Worm (Caenorhabditis elegans) whole organism, L4 larva: ENCODE measurements around the gene cky-1.

ENCODE experiments used
- F10B5.3 ChIP-seq: sonication (generic microtip); optimal IDR thresholded peaks from 2 replicates; lab custom pipeline; 2016; ENCODE audit warnings: mild to moderate bottlenecking, missing genetic modification characterization, missing compliant biosample characterization
- F44E2.7 ChIP-seq: fragments of 200-800 bp; sonication (Bioruptor generic); IDR thresholded peaks from 2 replicates; pipeline ENCODE4 v2.1.2; 2022; ENCODE audit warnings: missing genetic modification characterization, missing compliant biosample characterization
- T20F7.1 ChIP-seq: fragments of 200-800 bp; sonication (Bioruptor generic); optimal IDR thresholded peaks from 2 replicates; lab custom pipeline; 2018; ENCODE audit warnings: mild to moderate bottlenecking, missing genetic modification characterization, missing compliant biosample characterization
- Y5F2A.4 ChIP-seq: fragments of 200-800 bp; sonication (Bioruptor generic); optimal IDR thresholded peaks from 2 replicates; lab custom pipeline; 2018; ENCODE audit warnings: mild to moderate bottlenecking, missing genetic modification characterization, missing compliant biosample characterization
- aha-1 ChIP-seq: fragments of 150-350 bp; peaks from one replicate; lab custom pipeline; 2014; ENCODE audit warnings: missing biosample characterization, missing genetic modification characterization
- aly-2 ChIP-seq: sonication (generic microtip); optimal IDR thresholded peaks from 2 replicates; lab custom pipeline; 2018; ENCODE audit warnings: missing biosample characterization, missing genetic modification characterization
- attf-4 ChIP-seq: sonication (generic microtip); optimal IDR thresholded peaks from 3 replicates; lab custom pipeline; 2017; ENCODE audit warnings: missing biosample characterization, missing genetic modification characterization
- ces-1 ChIP-seq: fragments of 150-350 bp; sonication (generic microtip); optimal IDR thresholded peaks from 4 replicates; lab custom pipeline; 2014; ENCODE audit warnings: missing biosample characterization, missing genetic modification reagents, missing genetic modification characterization
- ctbp-1 ChIP-seq: fragments of 200-800 bp; sonication (Bioruptor generic); IDR thresholded peaks from 2 replicates; pipeline ENCODE4 v1.3.6; 2022; ENCODE audit warnings: missing genetic modification reagents, missing genetic modification characterization, missing compliant biosample characterization
- daf-12 ChIP-seq: fragments of 150-350 bp; optimal IDR thresholded peaks from 2 replicates; lab custom pipeline; 2014; ENCODE audit warnings: missing biosample characterization, missing genetic modification reagents, missing genetic modification characterization
- daf-16 ChIP-seq, 3 experiments: sonication (generic microtip); optimal IDR thresholded peaks; 2 replicates each; lab custom pipeline; 2016 to 2017; ENCODE audit warnings: missing genetic modification characterization in 3 of 3, missing genetic modification reagents in 3 of 3, mild to moderate bottlenecking in 2 of 3, missing compliant biosample characterization in 2 of 3, missing biosample characterization in 1 of 3, moderate library complexity in 1 of 3
- egl-43 ChIP-seq: fragments of 200-800 bp; sonication (Bioruptor generic); IDR thresholded peaks from 2 replicates; pipeline ENCODE4 v1.3.6; 2022; ENCODE audit warnings: missing genetic modification reagents, missing genetic modification characterization, missing compliant biosample characterization
- hif-1 ChIP-seq, 2 experiments: sonication (generic microtip); optimal IDR thresholded peaks; 2 replicates each; lab custom pipeline; 2016 to 2017; ENCODE audit warnings: missing compliant biosample characterization in 2 of 2, missing genetic modification characterization in 2 of 2, missing genetic modification reagents in 2 of 2, missing genotype in 2 of 2, mild to moderate bottlenecking in 1 of 2
- hlh-30 ChIP-seq: sonication (generic microtip); optimal IDR thresholded peaks from 2 replicates; lab custom pipeline; 2017; ENCODE audit warnings: antibody characterized with exemption, mild to moderate bottlenecking, missing genetic modification characterization, missing compliant biosample characterization; ENCODE audit not compliant: insufficient read depth
- hmg-1.1 ChIP-seq: fragments of 200-800 bp; sonication (Bioruptor generic); IDR thresholded peaks from 2 replicates; pipeline ENCODE4 v1.3.6; 2022; ENCODE audit warnings: missing genetic modification reagents, missing genetic modification characterization, missing compliant biosample characterization
- jun-1 ChIP-seq: fragments of 150-350 bp; optimal IDR thresholded peaks from 2 replicates; lab custom pipeline; 2014; ENCODE audit warnings: missing biosample characterization, missing genetic modification reagents, missing genetic modification characterization
- lin-38 ChIP-seq: fragments of 200-800 bp; sonication (Bioruptor generic); IDR thresholded peaks from 2 replicates; pipeline ENCODE4 v1.3.6; 2022; ENCODE audit warnings: missing genetic modification reagents, missing genetic modification characterization, missing compliant biosample characterization
- lir-3 ChIP-seq: sonication (generic microtip); optimal IDR thresholded peaks from 2 replicates; lab custom pipeline; 2016; ENCODE audit warnings: mild to moderate bottlenecking, missing genetic modification characterization, missing compliant biosample characterization
- lsy-2 ChIP-seq, 2 experiments: fragments of 150-350 bp in 1 of 2; sonication (generic microtip) in 1 of 2; optimal IDR thresholded peaks; 2 replicates each; lab custom pipeline; 2014 to 2017; ENCODE audit warnings: missing biosample characterization in 2 of 2, missing genetic modification characterization in 2 of 2
- madf-5 ChIP-seq, 2 experiments: fragments of 200-800 bp; sonication (Bioruptor generic); IDR thresholded peaks; 2 replicates each; pipeline ENCODE4 v1.3.6; 2022; ENCODE audit warnings: missing compliant biosample characterization in 2 of 2, missing genetic modification characterization in 2 of 2
- mdt-29 ChIP-seq: fragments of 200-800 bp; sonication (Bioruptor generic); IDR thresholded peaks from 2 replicates; pipeline ENCODE4 v1.3.6; 2022; ENCODE audit warnings: missing genetic modification reagents, missing genetic modification characterization, missing compliant biosample characterization
- mep-1 ChIP-seq: fragments of 150-350 bp; sonication (generic microtip); optimal IDR thresholded peaks from 3 replicates; lab custom pipeline; 2014; ENCODE audit warnings: missing biosample characterization, missing genetic modification characterization
- mxl-2 ChIP-seq: fragments of 200-800 bp; sonication (Bioruptor generic); conservative IDR thresholded peaks from 2 replicates; pipeline ENCODE4 v1.3.6; 2022; ENCODE audit warnings: missing genetic modification reagents, missing genetic modification characterization, missing compliant biosample characterization
- mxl-3 ChIP-seq: fragments of 200-800 bp; sonication (Bioruptor generic); optimal IDR thresholded peaks from 2 replicates; lab custom pipeline; 2018; ENCODE audit warnings: mild to moderate bottlenecking, missing genetic modification characterization, missing compliant biosample characterization
- nhr-11 ChIP-seq: fragments of 150-350 bp; optimal IDR thresholded peaks from 2 replicates; lab custom pipeline; 2014; ENCODE audit warnings: missing biosample characterization, missing genetic modification characterization
- nhr-111 ChIP-seq: fragments of 200-800 bp; sonication (Bioruptor generic); optimal IDR thresholded peaks from 2 replicates; lab custom pipeline; 2018; ENCODE audit warnings: mild to moderate bottlenecking, missing genetic modification characterization, missing compliant biosample characterization
- nhr-28 ChIP-seq: fragments of 150-350 bp; optimal IDR thresholded peaks from 2 replicates; lab custom pipeline; 2014; ENCODE audit warnings: missing biosample characterization, missing genetic modification characterization
- nhr-41 ChIP-seq: fragments of 200-800 bp; sonication (Bioruptor generic); IDR thresholded peaks from 2 replicates; pipeline ENCODE4 v1.3.6; 2022; ENCODE audit warnings: missing genetic modification reagents, missing genetic modification characterization, missing compliant biosample characterization
- nhr-6 ChIP-seq: fragments of 150-350 bp; optimal IDR thresholded peaks from 2 replicates; lab custom pipeline; 2014; ENCODE audit warnings: missing biosample characterization, missing genetic modification characterization
- nhr-76 ChIP-seq: fragments of 150-350 bp; optimal IDR thresholded peaks from 2 replicates; lab custom pipeline; 2014; ENCODE audit warnings: missing biosample characterization, missing genetic modification characterization
- nhr-77 ChIP-seq: fragments of 150-350 bp; optimal IDR thresholded peaks from 2 replicates; lab custom pipeline; 2014; ENCODE audit warnings: missing biosample characterization, missing genetic modification characterization
- pha-4 ChIP-seq, 2 experiments: fragments of 150-350 bp in 1 of 2; fragments of 200-800 bp in 1 of 2; sonication (Bioruptor generic) in 1 of 2; IDR thresholded peaks in 1 of 2; optimal IDR thresholded peaks in 1 of 2; 2 replicates each; pipeline versions ENCODE4 v1.3.6 to Lab custom; 2014 to 2022; ENCODE audit warnings: missing genetic modification characterization in 2 of 2, missing genetic modification reagents in 2 of 2, missing biosample characterization in 1 of 2, missing compliant biosample characterization in 1 of 2
- rbr-2 ChIP-seq: sonication (generic microtip); optimal IDR thresholded peaks from 2 replicates; lab custom pipeline; 2016; ENCODE audit warnings: missing genotype, missing genetic modification characterization, missing compliant biosample characterization
- skn-1 ChIP-seq: fragments of 150-350 bp; optimal IDR thresholded peaks from 2 replicates; lab custom pipeline; 2014; ENCODE audit warnings: missing biosample characterization, missing genetic modification characterization
- snpc-1.2 ChIP-seq: fragments of 200-800 bp; sonication (Bioruptor generic); IDR thresholded peaks from 2 replicates; pipeline ENCODE4 v1.3.6; 2022; ENCODE audit warnings: missing genetic modification reagents, missing genetic modification characterization, missing compliant biosample characterization
- spr-1 ChIP-seq: sonication (generic microtip); optimal IDR thresholded peaks from 2 replicates; lab custom pipeline; 2016; ENCODE audit warnings: mild to moderate bottlenecking, missing genetic modification characterization, missing compliant biosample characterization
- spr-3 ChIP-seq: fragments of 200-800 bp; sonication (Bioruptor generic); optimal IDR thresholded peaks from 2 replicates; lab custom pipeline; 2018; ENCODE audit warnings: mild to moderate bottlenecking, missing genetic modification characterization, missing compliant biosample characterization
- tag-97 ChIP-seq: fragments of 200-800 bp; sonication (Bioruptor generic); IDR thresholded peaks from 2 replicates; pipeline ENCODE4 v1.3.6; 2022; ENCODE audit warnings: missing genetic modification characterization, missing compliant biosample characterization
- tra-1 ChIP-seq: fragments of 200-800 bp; sonication (Bioruptor generic); IDR thresholded peaks from 2 replicates; pipeline ENCODE4 v1.3.6; 2022; ENCODE audit warnings: missing genetic modification reagents, missing genetic modification characterization, missing compliant biosample characterization
- unc-130 ChIP-seq: sonication (generic microtip); optimal IDR thresholded peaks from 2 replicates; lab custom pipeline; 2016; ENCODE audit warnings: missing genetic modification reagents, missing genetic modification characterization, missing compliant biosample characterization
- unc-62 ChIP-seq, 3 experiments: fragments of 150-350 bp in 1 of 3; sonication (generic microtip); optimal IDR thresholded peaks in 2 of 3; peaks in 1 of 3; 1 replicate in 1 of 3; 2 replicates in 2 of 3; lab custom pipeline; 2014 to 2017; ENCODE audit warnings: missing biosample characterization in 3 of 3, missing genetic modification characterization in 3 of 3, missing genetic modification reagents in 3 of 3, missing genotype in 1 of 3
- vab-7 ChIP-seq: fragments of 200-800 bp; sonication (Bioruptor generic); IDR thresholded peaks from 2 replicates; pipeline ENCODE4 v1.3.6; 2022; ENCODE audit warnings: missing genetic modification reagents, missing genetic modification characterization, missing compliant biosample characterization
- zfp-2 ChIP-seq: sonication (generic microtip); optimal IDR thresholded peaks from 2 replicates; lab custom pipeline; 2016; ENCODE audit warnings: mild to moderate bottlenecking, missing genetic modification characterization, missing compliant biosample characterization
- zip-11 ChIP-seq: fragments of 200-800 bp; sonication (Bioruptor generic); IDR thresholded peaks from 2 replicates; pipeline ENCODE4 v1.3.6; 2022; ENCODE audit warnings: missing genetic modification characterization, missing compliant biosample characterization

Gene cky-1

ce11 chrV:12697364-12697901 lies 39.1 kb upstream of the cky-1 start, which contains the start of gene istr-1:
Gene istr-1 (plus strand): TSS chrV:12697858.
- TF ChIP-seq T20F7.1 (GFP tag; lab: Kevin White, UChicago): peak; percentile 38
- peak; percentile 52 for TF ChIP-seq nhr-11 (tag; lab: Kevin White, UChicago)
- no peak for TF ChIP-seq mxl-2 (GFP tag; lab: Robert Waterston, UW)
- no peak for TF ChIP-seq vab-7 (GFP tag; lab: Robert Waterston, UW)
- TF ChIP-seq daf-16 (GFP tag; optimal IDR thresholded peaks at IDR 0.05; lab: Kevin White, UChicago): no peak
- TF ChIP-seq daf-16 (tag; optimal IDR thresholded peaks at IDR 0.05; lab: Kevin White, UChicago): peak; percentile 39
- TF ChIP-seq spr-1: no peak
- no peak for TF ChIP-seq lir-3
- TF ChIP-seq hlh-30 (tag; lab: Kevin White, UChicago): peak; percentile 74
- TF ChIP-seq jun-1: no peak
- peak; percentile 49 for TF ChIP-seq lin-38 (GFP tag; lab: Robert Waterston, UW)
- TF ChIP-seq pha-4 (GFP tag; IDR thresholded peaks at IDR 0.05; lab: Robert Waterston, UW): no peak
- TF ChIP-seq pha-4 (tag; optimal IDR thresholded peaks at IDR 0.05; lab: Kevin White, UChicago): no peak
- TF ChIP-seq spr-3 (GFP tag; lab: Kevin White, UChicago): no peak
- no peak for TF ChIP-seq mdt-29 (GFP tag; lab: Robert Waterston, UW)
- TF ChIP-seq lsy-2 (tag; optimal IDR thresholded peaks at IDR 0.05; lab: Kevin White, UChicago): peak in 1 of 2 experiments; percentile 47
- no peak for TF ChIP-seq aha-1 (tag; lab: Kevin White, UChicago)
- no peak for TF ChIP-seq skn-1
- peak; percentile 30 for TF ChIP-seq nhr-6
- no peak for TF ChIP-seq attf-4 (tag; lab: Kevin White, UChicago)
- no peak for TF ChIP-seq nhr-28 (tag; lab: Kevin White, UChicago)
- peak; percentile 0 for TF ChIP-seq rbr-2 (tag; lab: Kevin White, UChicago)
- TF ChIP-seq tra-1: no peak
- TF ChIP-seq mxl-3 (GFP tag; lab: Kevin White, UChicago): no peak
- TF ChIP-seq zfp-2 (tag; lab: Kevin White, UChicago): no peak
- TF ChIP-seq aly-2 (tag; lab: Kevin White, UChicago): no peak

ce11 chrV:12701613-12702012 lies 34.9 kb upstream of the cky-1 start:
- TF ChIP-seq mep-1 (tag; lab: Kevin White, UChicago) (no peak), ces-1 (GFP tag; lab: Kevin White, UChicago) (peak; percentile 44)

ce11 chrV:12704077-12704476 lies 32.4 kb upstream of the cky-1 start, which contains the start of gene R11D1.1:
Gene R11D1.1 (plus strand): TSS chrV:12704377.
- TF ChIP-seq unc-62 (GFP tag; optimal IDR thresholded peaks at IDR 0.05 in 1 of 2; lab: Kevin White, UChicago) (peak in 1 of 2 experiments; percentile 34), unc-62 (tag; optimal IDR thresholded peaks at IDR 0.05; lab: Kevin White, UChicago) (no peak), nhr-77 (tag; lab: Kevin White, UChicago) (no peak)

ce11 chrV:12706511-12706910 lies 30.0 kb upstream of the cky-1 start:
- TF ChIP-seq aha-1 (tag; lab: Kevin White, UChicago) (peak; percentile 80), snpc-1.2 (GFP tag; lab: Robert Waterston, UW) (no peak), Y5F2A.4 (GFP tag; lab: Kevin White, UChicago) (no peak)

- TF ChIP-seq zip-11 (no peak), tag-97 (no peak), nhr-11 (tag; lab: Kevin White, UChicago) (no peak), F44E2.7 (no peak), daf-12 (tag; lab: Kevin White, UChicago) (no peak), nhr-41 (GFP tag; lab: Robert Waterston, UW) (no peak), hmg-1.1 (GFP tag; lab: Robert Waterston, UW) (no peak), ctbp-1 (GFP tag; lab: Robert Waterston, UW) (no peak), egl-43 (no peak), nhr-111 (GFP tag; lab: Kevin White, UChicago) (no peak), nhr-77 (tag; lab: Kevin White, UChicago) (no peak), nhr-76 (tag; lab: Kevin White, UChicago) (no peak), hif-1 (tag; optimal IDR thresholded peaks at IDR 0.05; lab: Kevin White, UChicago) (no peak), unc-130 (GFP tag; lab: Kevin White, UChicago) (no peak), madf-5 (GFP tag; IDR thresholded peaks at IDR 0.05; lab: Robert Waterston, UW) (no peak), F10B5.3 (tag; lab: Kevin White, UChicago) (no peak)
Observed at ce11 chrV:12708305-12708704, 28.2 kb upstream of the cky-1 start, which contains the start of gene R11D1.2. Gene R11D1.2 (plus strand): TSS chrV:12708605.
